Worm (Caenorhabditis elegans): Measurements from ENCODE around the gene F41H8.1.
A peak's percentile ranks its signal among the peaks of the same experiment; 100 is the strongest.
"Not testable (repeated sequence)": the region's sequence is repeated elsewhere in the genome, so short reads cannot be mapped to it uniquely, and the experiment has no call there.

Gene F41H8.1

DNA sequence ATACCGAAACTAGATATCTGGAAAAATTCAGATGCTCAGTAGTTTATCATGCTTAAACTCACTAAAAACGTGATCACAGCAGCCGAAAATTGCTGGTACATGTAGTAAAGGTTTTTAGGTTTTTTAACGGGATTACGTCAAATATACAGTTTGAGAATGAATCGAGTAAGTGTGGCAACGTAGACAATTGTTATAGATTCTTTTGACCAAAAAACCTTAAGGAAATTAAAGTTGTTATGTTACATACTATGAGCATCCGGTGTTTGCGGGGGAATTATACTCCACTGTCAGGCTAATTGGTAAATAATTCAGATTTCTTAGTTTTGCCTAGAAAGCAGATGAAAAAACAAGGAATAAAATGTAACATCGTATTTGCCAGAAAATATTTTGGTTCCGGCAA lies 12.8 kb upstream of the F41H8.1 start, which contains the start of gene srx-32:
Gene srx-32, minus strand, starts transcription at position 101 of the 400 bp plus-strand sequence.
- TF ChIP-seq xbp-1, C34B4.2, irx-1 (tag; optimal IDR thresholded peaks at IDR 0.05): not testable (repeated sequence)

DNA sequence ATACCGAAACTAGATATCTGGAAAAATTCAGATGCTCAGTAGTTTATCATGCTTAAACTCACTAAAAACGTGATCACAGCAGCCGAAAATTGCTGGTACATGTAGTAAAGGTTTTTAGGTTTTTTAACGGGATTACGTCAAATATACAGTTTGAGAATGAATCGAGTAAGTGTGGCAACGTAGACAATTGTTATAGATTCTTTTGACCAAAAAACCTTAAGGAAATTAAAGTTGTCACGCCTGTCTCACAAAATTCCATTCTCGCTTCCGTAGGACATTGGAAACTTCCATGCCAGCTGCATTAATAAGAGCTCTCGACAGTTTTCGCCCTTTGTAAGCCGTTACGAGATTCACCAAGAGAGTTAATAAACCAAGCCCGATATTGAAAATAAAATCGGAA lies 10.5 kb upstream of the F41H8.1 start, which contains the start of gene srx-31:
Gene srx-31, minus strand, starts transcription at position 101 of the 400 bp plus-strand sequence.
- TF ChIP-seq unc-98 (GFP tag; IDR thresholded peaks at IDR 0.05); unc-62 (GFP tag; optimal IDR thresholded peaks at IDR 0.05); C34B4.2 (tag; optimal IDR thresholded peaks at IDR 0.05): not testable (repeated sequence)

DNA sequence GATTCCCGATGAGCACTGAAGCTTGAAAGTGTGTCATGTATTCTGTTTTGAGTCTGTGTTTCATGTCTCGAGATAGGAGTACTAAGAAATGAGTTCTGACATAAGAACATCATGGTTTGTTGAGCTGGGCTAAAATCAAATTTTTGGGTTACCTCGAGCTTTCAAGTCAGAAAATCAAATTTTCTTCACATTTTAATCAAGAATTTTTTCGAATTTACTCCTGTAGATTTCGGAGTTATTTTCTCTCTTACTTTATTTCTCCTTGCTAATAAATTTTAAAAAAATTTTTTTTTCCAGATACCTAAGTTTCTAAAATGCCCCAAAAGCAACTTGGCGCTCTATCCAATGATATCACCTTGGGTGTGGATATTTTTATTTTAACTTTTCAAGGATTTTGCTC lies 7.4 kb upstream of the F41H8.1 start, which contains the start of gene F41H8.2:
Gene F41H8.2, plus strand, starts transcription at position 301 of the 400 bp plus-strand sequence.
- TF ChIP-seq fkh-4 (tag; optimal IDR thresholded peaks at IDR 0.05; ENCODE audit: borderline replicate concordance) = no peak
- no peak for TF ChIP-seq mab-9 (GFP tag; IDR thresholded peaks at IDR 0.05)
- no peak for TF ChIP-seq alr-1 (tag; optimal IDR thresholded peaks at IDR 0.05; ENCODE audit: borderline replicate concordance)
- no peak for TF ChIP-seq ces-1 (GFP tag; optimal IDR thresholded peaks at IDR 0.05)
- no peak for TF ChIP-seq elt-2 (tag; optimal IDR thresholded peaks at IDR 0.05)
- TF ChIP-seq dsc-1 (tag; optimal IDR thresholded peaks at IDR 0.05) = no peak
- no peak for TF ChIP-seq dpl-1 (GFP tag; optimal IDR thresholded peaks at IDR 0.05)
- no peak for TF ChIP-seq zip-4 (GFP tag; optimal IDR thresholded peaks at IDR 0.05)
- no peak for TF ChIP-seq ceh-88 (GFP tag; IDR thresholded peaks at IDR 0.05)
- no peak for TF ChIP-seq nhr-11 (tag; optimal IDR thresholded peaks at IDR 0.05)
- TF ChIP-seq xbp-1 (tag; optimal IDR thresholded peaks at IDR 0.05) = no peak
- no peak for TF ChIP-seq aly-2 (tag; optimal IDR thresholded peaks at IDR 0.05)
- no peak for TF ChIP-seq nhr-237 (tag; optimal IDR thresholded peaks at IDR 0.05)
- no peak for TF ChIP-seq irx-1 (tag; optimal IDR thresholded peaks at IDR 0.05)

DNA sequence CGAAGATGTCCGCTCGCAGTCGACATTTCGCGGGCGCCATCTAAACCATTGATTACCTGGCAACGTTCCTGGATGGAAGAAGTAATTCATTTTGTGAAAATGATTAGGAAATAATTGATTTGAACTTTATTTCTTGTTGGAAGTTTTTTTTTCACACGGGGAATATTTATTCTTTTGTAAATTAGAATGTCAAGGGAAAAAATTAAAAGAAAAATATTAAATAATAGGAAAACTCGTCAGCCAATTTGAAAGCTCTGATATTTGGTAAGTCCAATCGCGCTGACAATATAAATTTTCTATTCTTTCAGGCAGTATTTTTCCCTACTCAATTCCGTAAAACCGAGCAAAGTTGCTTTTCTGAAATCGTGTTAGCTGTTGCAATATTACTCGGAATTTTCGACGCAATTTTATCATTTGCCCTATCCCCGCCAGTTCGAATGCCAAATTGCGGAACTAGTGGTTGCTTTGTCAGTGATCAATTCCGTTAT lies 5.6 kb downstream of the F41H8.1 start, which contains the start of the genes K09C6.7 and K09C6.10:
Gene K09C6.7, minus strand, starts transcription at position 101 of the 488 bp plus-strand sequence.
Gene K09C6.10, plus strand, starts transcription at position 438 of the 488 bp plus-strand sequence.
- TF ChIP-seq lin-15B (tag; optimal IDR thresholded peaks at IDR 0.05); hpl-2 (GFP tag; optimal IDR thresholded peaks at IDR 0.05); lsy-2 (tag; optimal IDR thresholded peaks at IDR 0.05): not testable (repeated sequence)

DNA sequence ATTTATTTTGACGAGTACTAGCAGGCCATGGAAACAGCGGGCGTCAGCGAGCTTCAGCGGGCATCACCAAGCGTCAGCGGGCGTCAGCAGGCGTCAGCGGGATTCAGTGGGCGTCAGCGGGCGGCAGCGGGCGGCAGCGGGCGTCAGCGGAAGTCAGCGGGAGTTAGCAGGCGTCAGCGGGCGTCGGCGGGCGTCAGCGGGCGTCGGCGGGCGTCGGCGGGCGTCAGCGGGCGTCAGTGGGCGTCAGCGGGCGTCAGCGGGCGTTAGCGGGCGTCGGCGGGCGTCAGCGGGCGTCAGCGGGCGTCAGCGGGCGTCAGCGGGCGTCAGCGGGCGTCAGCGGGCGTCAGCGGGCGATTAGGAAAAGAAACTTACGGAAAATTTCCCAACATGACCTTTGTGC lies 9.1 kb downstream of the F41H8.1 start:
- no peak for TF ChIP-seq efl-1 (optimal IDR thresholded peaks at IDR 0.05)
- TF ChIP-seq efl-1 (GFP tag; optimal IDR thresholded peaks at IDR 0.05 in 1 of 2) = no peak
- TF ChIP-seq ceh-8 (GFP tag; optimal IDR thresholded peaks at IDR 0.05) = peak; percentile 65

DNA sequence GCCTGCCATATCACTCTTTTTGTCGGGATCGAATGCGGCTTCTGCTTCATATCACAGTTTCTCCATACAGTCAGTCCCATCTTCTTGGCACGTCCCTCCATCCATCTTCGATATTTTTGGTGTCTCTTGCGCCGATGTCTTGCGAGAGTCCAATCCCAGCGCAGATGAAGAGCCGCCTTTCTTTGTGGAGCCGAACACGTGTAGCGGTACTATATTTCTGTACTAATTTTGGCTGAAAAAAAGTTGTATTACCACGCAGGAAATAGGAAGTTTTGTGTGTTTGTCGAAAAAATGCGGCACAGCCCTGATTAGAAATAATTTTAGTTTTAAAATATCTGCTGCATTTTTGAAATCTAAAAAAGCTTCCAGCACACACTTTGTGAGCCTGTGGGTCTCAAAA lies 9.7 kb downstream of the F41H8.1 start, which contains the start of gene K09C6.8:
Gene K09C6.8, minus strand, starts transcription at position 101 of the 400 bp plus-strand sequence.
- not testable (repeated sequence) for TF ChIP-seq jun-1 (tag; optimal IDR thresholded peaks at IDR 0.05); hlh-17 (GFP tag; optimal IDR thresholded peaks at IDR 0.05; ENCODE audit: borderline replicate concordance); aha-1 (tag; optimal IDR thresholded peaks at IDR 0.05)

DNA sequence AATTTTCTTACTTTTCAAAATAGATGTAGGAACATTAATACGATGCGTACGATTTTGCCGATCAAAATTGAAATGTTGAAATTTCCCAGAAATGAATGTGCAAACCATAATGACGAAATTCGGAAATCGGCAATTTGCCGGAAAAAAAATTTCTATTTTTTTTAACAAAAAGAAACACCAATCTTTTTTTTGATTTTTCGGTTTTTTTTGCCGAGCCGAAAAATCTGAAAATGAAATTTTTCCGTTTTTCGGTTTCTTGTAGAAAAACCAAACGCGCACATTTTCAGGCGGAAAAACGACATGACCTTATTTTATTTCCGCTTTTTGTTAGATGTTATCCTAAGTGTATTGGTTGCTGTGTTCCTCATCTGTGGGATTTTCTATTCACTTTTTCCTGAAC lies 14.1 kb downstream of the F41H8.1 start, which contains the start of gene srbc-13:
Gene srbc-13, plus strand, starts transcription at position 301 of the 400 bp plus-strand sequence.
- TF ChIP-seq fkh-8 (tag; optimal IDR thresholded peaks at IDR 0.05) = no peak
- no peak for TF ChIP-seq efl-1 (optimal IDR thresholded peaks at IDR 0.05)
- TF ChIP-seq efl-1 (GFP tag; optimal IDR thresholded peaks at IDR 0.05 in 1 of 2) = no peak
- TF ChIP-seq alr-1 (tag; optimal IDR thresholded peaks at IDR 0.05; ENCODE audit: borderline replicate concordance) = no peak
- no peak for TF ChIP-seq hlh-4 (tag; optimal IDR thresholded peaks at IDR 0.05)
- no peak for TF ChIP-seq pax-3 (tag; optimal IDR thresholded peaks at IDR 0.05)
- TF ChIP-seq lin-14 (GFP tag; optimal IDR thresholded peaks at IDR 0.05) = no peak
- no peak for TF ChIP-seq isw-1 (GFP tag; IDR thresholded peaks at IDR 0.05)
- TF ChIP-seq vab-15 (tag; optimal IDR thresholded peaks at IDR 0.05) = no peak
- TF ChIP-seq sox-4 (tag; optimal IDR thresholded peaks at IDR 0.05) = no peak
- no peak for TF ChIP-seq ama-1 (optimal IDR thresholded peaks at IDR 0.05)

Data from whole organism, L1 larva.